Worm (Caenorhabditis elegans) whole organism, late embryonic: ENCODE results near the gene cdr-2.

Experiments
- T23F11.4 ChIP-seq: fragments of 200-800 bp; sonication (Bioruptor generic); optimal IDR thresholded peaks from 2 replicates; lab custom pipeline; 2018; ENCODE audit warnings: mild to moderate bottlenecking, missing genetic modification characterization, missing compliant biosample characterization
- ama-1 ChIP-seq: fragments of 150-350 bp; optimal IDR thresholded peaks from 2 replicates; lab custom pipeline; 2014
- ceh-18 ChIP-seq: sonication (generic microtip); optimal IDR thresholded peaks from 2 replicates; lab custom pipeline; 2016; ENCODE audit warnings: missing genetic modification characterization, missing compliant biosample characterization
- ceh-22 ChIP-seq: sonication (generic microtip); optimal IDR thresholded peaks from 2 replicates; lab custom pipeline; 2017; ENCODE audit warnings: missing biosample characterization, missing genetic modification characterization
- ceh-31 ChIP-seq: sonication (generic microtip); optimal IDR thresholded peaks from 2 replicates; lab custom pipeline; 2016; ENCODE audit warnings: missing genetic modification characterization, missing compliant biosample characterization
- dve-1 ChIP-seq: sonication (generic microtip); optimal IDR thresholded peaks from 2 replicates; lab custom pipeline; 2017; ENCODE audit warnings: antibody characterized with exemption, mild to moderate bottlenecking, missing genetic modification characterization, missing compliant biosample characterization
- elt-2 ChIP-seq: sonication (generic microtip); optimal IDR thresholded peaks from 2 replicates; lab custom pipeline; 2016; ENCODE audit warnings: missing genetic modification reagents, missing genetic modification characterization, missing compliant biosample characterization
- fkh-10 ChIP-seq: fragments of 150-350 bp; optimal IDR thresholded peaks from 2 replicates; lab custom pipeline; 2014; ENCODE audit warnings: missing biosample characterization, missing genetic modification reagents, missing genetic modification characterization
- gmeb-2 ChIP-seq: sonication (generic microtip); optimal IDR thresholded peaks from 2 replicates; lab custom pipeline; 2016; ENCODE audit warnings: missing genetic modification characterization, inconsistent platforms, missing compliant biosample characterization
- hlh-30 ChIP-seq: sonication (generic microtip); optimal IDR thresholded peaks from 2 replicates; lab custom pipeline; 2017; ENCODE audit warnings: antibody characterized with exemption, missing genetic modification characterization, missing compliant biosample characterization; ENCODE audit not compliant: insufficient read depth
- nhr-11 ChIP-seq: fragments of 150-350 bp; optimal IDR thresholded peaks from 2 replicates; lab custom pipeline; 2014; ENCODE audit warnings: missing biosample characterization, missing genetic modification characterization
- npax-4 ChIP-seq: sonication (generic microtip); optimal IDR thresholded peaks from 2 replicates; lab custom pipeline; 2016; ENCODE audit warnings: missing genetic modification characterization, missing compliant biosample characterization
- rnt-1 ChIP-seq: sonication (generic microtip); optimal IDR thresholded peaks from 2 replicates; lab custom pipeline; 2016; ENCODE audit warnings: missing genetic modification characterization, missing compliant biosample characterization

ce11 chrV:12421360-12421759 is 5.9 kb upstream of the cdr-2 start:
- TF ChIP-seq ceh-22 (no peak), rnt-1 (tag; lab: Kevin White, UChicago) (no peak), nhr-11 (tag; lab: Kevin White, UChicago) (no peak), dve-1 (tag; lab: Kevin White, UChicago) (no peak), fkh-10 (GFP tag; lab: Kevin White, UChicago) (no peak), gmeb-2 (tag; lab: Kevin White, UChicago) (no peak), ceh-18 (no peak), T23F11.4 (GFP tag; lab: Kevin White, UChicago) (no peak), hlh-30 (tag; lab: Kevin White, UChicago) (no peak), npax-4 (tag; lab: Kevin White, UChicago) (no peak), elt-2 (tag; lab: Kevin White, UChicago) (no peak), ceh-31 (tag; lab: Kevin White, UChicago) (peak; percentile 62), ama-1 (lab: Kevin White, UChicago) (no peak)
